Worm (Caenorhabditis elegans) whole organism, late embryonic: ENCODE data around the gene C49F5.7.

Experiments used
- C08G9.2 ChIP-seq: sonication (generic microtip); optimal IDR thresholded peaks from 2 replicates; lab custom pipeline; 2016; ENCODE audit warnings: mild to moderate bottlenecking, missing genetic modification characterization, moderate library complexity, missing compliant biosample characterization
- F13H6.1 ChIP-seq: sonication (generic microtip); optimal IDR thresholded peaks from 2 replicates; lab custom pipeline; 2016; ENCODE audit warnings: missing genetic modification characterization, missing compliant biosample characterization
- T23F11.4 ChIP-seq: fragments of 200-800 bp; sonication (Bioruptor generic); optimal IDR thresholded peaks from 2 replicates; lab custom pipeline; 2018; ENCODE audit warnings: mild to moderate bottlenecking, missing genetic modification characterization, missing compliant biosample characterization
- ahr-1 ChIP-seq: sonication (generic microtip); optimal IDR thresholded peaks from 2 replicates; lab custom pipeline; 2016; ENCODE audit warnings: missing genetic modification characterization, missing compliant biosample characterization
- ama-1 ChIP-seq: fragments of 150-350 bp; optimal IDR thresholded peaks from 2 replicates; lab custom pipeline; 2014
- ceh-14 ChIP-seq: sonication (generic microtip); optimal IDR thresholded peaks from 2 replicates; lab custom pipeline; 2016; ENCODE audit warnings: missing genotype, missing genetic modification characterization, missing compliant biosample characterization
- ceh-2 ChIP-seq: sonication (generic microtip); optimal IDR thresholded peaks from 2 replicates; lab custom pipeline; 2016; ENCODE audit warnings: missing genotype, missing genetic modification characterization, missing compliant biosample characterization
- ceh-24 ChIP-seq: sonication (generic microtip); optimal IDR thresholded peaks from 2 replicates; lab custom pipeline; 2016; ENCODE audit warnings: mild to moderate bottlenecking, missing genetic modification characterization, missing compliant biosample characterization
- ceh-30 ChIP-seq: fragments of 150-350 bp; optimal IDR thresholded peaks from 2 replicates; lab custom pipeline; 2014; ENCODE audit warnings: missing biosample characterization, missing genetic modification characterization
- ceh-31 ChIP-seq: sonication (generic microtip); optimal IDR thresholded peaks from 2 replicates; lab custom pipeline; 2016; ENCODE audit warnings: missing genetic modification characterization, missing compliant biosample characterization
- ceh-34 ChIP-seq: sonication (generic microtip); optimal IDR thresholded peaks from 2 replicates; lab custom pipeline; 2016; ENCODE audit warnings: mild to moderate bottlenecking, missing genetic modification characterization, missing compliant biosample characterization
- ceh-45 ChIP-seq: fragments of 200-800 bp; sonication (Bioruptor generic); IDR thresholded peaks from 2 replicates; pipeline ENCODE4 v1.3.6; 2022; ENCODE audit warnings: missing genetic modification reagents, missing genetic modification characterization, missing compliant biosample characterization
- ceh-6 ChIP-seq: fragments of 200-800 bp; sonication (Bioruptor generic); optimal IDR thresholded peaks from 2 replicates; lab custom pipeline; 2018; ENCODE audit warnings: mild to moderate bottlenecking, missing genetic modification characterization, missing compliant biosample characterization
- ceh-9 ChIP-seq: sonication (generic microtip); optimal IDR thresholded peaks from 2 replicates; lab custom pipeline; 2016; ENCODE audit warnings: mild to moderate bottlenecking, missing genetic modification characterization, inconsistent platforms, missing compliant biosample characterization
- dve-1 ChIP-seq: sonication (generic microtip); optimal IDR thresholded peaks from 2 replicates; lab custom pipeline; 2017; ENCODE audit warnings: antibody characterized with exemption, mild to moderate bottlenecking, missing genetic modification characterization, missing compliant biosample characterization
- elt-2 ChIP-seq: sonication (generic microtip); optimal IDR thresholded peaks from 2 replicates; lab custom pipeline; 2016; ENCODE audit warnings: missing genetic modification reagents, missing genetic modification characterization, missing compliant biosample characterization
- elt-4 ChIP-seq: sonication (generic microtip); optimal IDR thresholded peaks from 2 replicates; lab custom pipeline; 2016; ENCODE audit warnings: missing genetic modification characterization, missing compliant biosample characterization
- eyg-1 ChIP-seq: sonication (generic microtip); optimal IDR thresholded peaks from 2 replicates; lab custom pipeline; 2016; ENCODE audit warnings: missing genotype, missing genetic modification characterization, missing compliant biosample characterization
- fax-1 ChIP-seq: sonication (generic microtip); optimal IDR thresholded peaks from 2 replicates; lab custom pipeline; 2016; ENCODE audit warnings: missing genotype, missing genetic modification characterization, missing compliant biosample characterization
- fkh-6 ChIP-seq: sonication (generic microtip); optimal IDR thresholded peaks from 2 replicates; lab custom pipeline; 2016; ENCODE audit warnings: missing genetic modification characterization, missing compliant biosample characterization
- hlh-13 ChIP-seq: fragments of 200-800 bp; sonication (Bioruptor generic); optimal IDR thresholded peaks from 2 replicates; lab custom pipeline; 2018; ENCODE audit warnings: mild to moderate bottlenecking, missing genetic modification characterization, missing compliant biosample characterization
- hlh-15 ChIP-seq: sonication (generic microtip); optimal IDR thresholded peaks from 2 replicates; lab custom pipeline; 2016; ENCODE audit warnings: missing genetic modification characterization, missing compliant biosample characterization
- hlh-30 ChIP-seq: sonication (generic microtip); optimal IDR thresholded peaks from 2 replicates; lab custom pipeline; 2017; ENCODE audit warnings: antibody characterized with exemption, missing genetic modification characterization, missing compliant biosample characterization; ENCODE audit not compliant: insufficient read depth
- hlh-6 ChIP-seq: sonication (generic microtip); optimal IDR thresholded peaks from 2 replicates; lab custom pipeline; 2016; ENCODE audit warnings: missing genotype, missing genetic modification characterization, missing compliant biosample characterization
- madf-2 ChIP-seq: sonication (generic microtip); optimal IDR thresholded peaks from 2 replicates; lab custom pipeline; 2017; ENCODE audit warnings: missing genetic modification characterization, missing compliant biosample characterization
- nhr-232 ChIP-seq: sonication (generic microtip); optimal IDR thresholded peaks from 2 replicates; lab custom pipeline; 2016; ENCODE audit warnings: missing genetic modification characterization, missing compliant biosample characterization
- odd-2 ChIP-seq: sonication (generic microtip); optimal IDR thresholded peaks from 2 replicates; lab custom pipeline; 2017; ENCODE audit warnings: antibody characterized with exemption, mild to moderate bottlenecking, missing genetic modification characterization, missing compliant biosample characterization
- pat-9 ChIP-seq: fragments of 200-800 bp; sonication (Bioruptor generic); optimal IDR thresholded peaks from 2 replicates; lab custom pipeline; 2018; ENCODE audit warnings: mild to moderate bottlenecking, missing genetic modification characterization, moderate library complexity, missing compliant biosample characterization
- pax-1 ChIP-seq: fragments of 150-350 bp; optimal IDR thresholded peaks from 2 replicates; lab custom pipeline; 2014; ENCODE audit warnings: missing biosample characterization, missing genetic modification characterization
- pha-2 ChIP-seq: sonication (generic microtip); optimal IDR thresholded peaks from 2 replicates; lab custom pipeline; 2017; ENCODE audit warnings: mild to moderate bottlenecking, missing genetic modification characterization, missing compliant biosample characterization
- pha-4 ChIP-seq: fragments of 150-350 bp; optimal IDR thresholded peaks from 2 replicates; lab custom pipeline; 2018; ENCODE audit warnings: missing biosample characterization, missing genetic modification reagents, missing genetic modification characterization
- pqm-1 ChIP-seq: sonication (generic microtip); optimal IDR thresholded peaks from 2 replicates; lab custom pipeline; 2016; ENCODE audit warnings: missing genetic modification characterization, missing compliant biosample characterization
- pros-1 ChIP-seq: fragments of 150-350 bp; optimal IDR thresholded peaks from 2 replicates; lab custom pipeline; 2014; ENCODE audit warnings: missing biosample characterization, missing genetic modification reagents, missing genetic modification characterization
- rnt-1 ChIP-seq: sonication (generic microtip); optimal IDR thresholded peaks from 2 replicates; lab custom pipeline; 2016; ENCODE audit warnings: missing genetic modification characterization, missing compliant biosample characterization
- unc-3 ChIP-seq, 2 experiments: fragments of 200-800 bp in 1 of 2; sonication (Bioruptor generic) in 1 of 2; sonication (generic microtip) in 1 of 2; conservative IDR thresholded peaks in 1 of 2; optimal IDR thresholded peaks in 1 of 2; 2 replicates each; pipeline versions ENCODE4 v1.3.6 to Lab custom; 2016 to 2022; ENCODE audit warnings: missing compliant biosample characterization in 2 of 2, missing genetic modification characterization in 2 of 2, missing genetic modification reagents in 1 of 2
- unc-42 ChIP-seq: sonication (generic microtip); optimal IDR thresholded peaks from 2 replicates; lab custom pipeline; 2016; ENCODE audit warnings: missing genotype, missing genetic modification characterization, missing compliant biosample characterization
- unc-55 ChIP-seq: sonication (generic microtip); optimal IDR thresholded peaks from 2 replicates; lab custom pipeline; 2017; ENCODE audit warnings: missing biosample characterization, missing genetic modification reagents, missing genetic modification characterization

Gene C49F5.7

DNA sequence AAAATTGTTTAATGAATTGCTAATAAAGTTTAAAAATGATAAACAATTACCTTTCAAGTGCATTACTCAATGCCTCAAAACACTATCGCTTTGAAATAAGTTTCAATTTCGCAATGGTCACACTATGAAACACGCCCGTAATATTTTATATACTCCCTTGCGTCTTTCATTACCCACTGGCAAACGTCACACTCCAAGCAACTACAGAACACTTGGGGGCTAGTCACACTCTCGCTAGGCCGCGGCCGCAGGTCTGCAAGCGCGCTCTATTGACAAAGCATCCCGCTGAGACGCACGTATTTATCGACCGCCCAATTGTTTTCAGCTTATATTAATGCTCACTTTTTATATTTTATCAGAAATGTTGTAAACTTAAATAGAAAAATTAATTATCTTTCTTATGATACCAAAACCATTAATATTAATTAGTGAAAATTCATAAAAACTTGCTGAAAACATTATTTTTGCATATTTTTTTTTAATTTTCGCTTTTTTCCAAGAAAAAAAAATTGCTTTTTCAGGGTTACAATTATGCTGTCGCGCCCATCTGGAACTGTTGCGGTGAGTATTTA lies 23.4 kb downstream of the C49F5.7 start, which contains the start of the genes nmat-1 and ucr-2.1 (continued):
- TF ChIP-seq unc-3 (GFP tag; conservative IDR thresholded peaks at IDR 0.05; lab: Robert Waterston, UW) (no peak), unc-3 (tag; optimal IDR thresholded peaks at IDR 0.05; lab: Kevin White, UChicago) (peak; percentile 18), hlh-13 (GFP tag; lab: Kevin White, UChicago) (no peak), unc-55 (GFP tag; lab: Kevin White, UChicago) (peak; percentile 45), fkh-6 (tag; lab: Kevin White, UChicago) (no peak), madf-2 (tag; lab: Kevin White, UChicago) (no peak), C08G9.2 (peak; percentile 64), fax-1 (no peak), pha-2 (tag; lab: Kevin White, UChicago) (peak; percentile 11), unc-42 (tag; lab: Kevin White, UChicago) (peak; percentile 33), ceh-6 (GFP tag; lab: Kevin White, UChicago) (no peak), ceh-14 (tag; lab: Kevin White, UChicago) (peak; percentile 62), hlh-30 (tag; lab: Kevin White, UChicago) (peak; percentile 66), hlh-6 (tag; lab: Kevin White, UChicago) (no peak)

- TF ChIP-seq pha-4 (tag; lab: Kevin White, UChicago) (no peak), ceh-6 (GFP tag; lab: Kevin White, UChicago) (no peak), unc-42 (tag; lab: Kevin White, UChicago) (peak; percentile 57), fax-1 (no peak), ceh-45 (GFP tag; lab: Robert Waterston, UW) (no peak), hlh-15 (tag; lab: Kevin White, UChicago) (no peak), ceh-2 (tag; lab: Kevin White, UChicago) (no peak)
These were observed 26.9 kb downstream of the C49F5.7 start for ce11 chrX:12021446-12021845.

ce11 chrX:12022496-12022895 lies 27.9 kb downstream of the C49F5.7 start:
- TF ChIP-seq rnt-1 (tag; lab: Kevin White, UChicago) (no peak), C08G9.2 (no peak), ahr-1 (tag; lab: Kevin White, UChicago) (no peak), ceh-9 (no peak), ceh-6 (GFP tag; lab: Kevin White, UChicago) (no peak), pat-9 (tag; lab: Kevin White, UChicago) (no peak), fax-1 (no peak), elt-4 (tag; lab: Kevin White, UChicago) (no peak), ceh-24 (tag; lab: Kevin White, UChicago) (no peak), ceh-45 (GFP tag; lab: Robert Waterston, UW) (no peak), ama-1 (lab: Kevin White, UChicago) (no peak), ceh-14 (tag; lab: Kevin White, UChicago) (no peak), T23F11.4 (GFP tag; lab: Kevin White, UChicago) (no peak), pros-1 (no peak), nhr-232 (tag; lab: Kevin White, UChicago) (no peak), eyg-1 (tag; lab: Kevin White, UChicago) (no peak), ceh-30 (no peak), dve-1 (tag; lab: Kevin White, UChicago) (no peak)

DNA sequence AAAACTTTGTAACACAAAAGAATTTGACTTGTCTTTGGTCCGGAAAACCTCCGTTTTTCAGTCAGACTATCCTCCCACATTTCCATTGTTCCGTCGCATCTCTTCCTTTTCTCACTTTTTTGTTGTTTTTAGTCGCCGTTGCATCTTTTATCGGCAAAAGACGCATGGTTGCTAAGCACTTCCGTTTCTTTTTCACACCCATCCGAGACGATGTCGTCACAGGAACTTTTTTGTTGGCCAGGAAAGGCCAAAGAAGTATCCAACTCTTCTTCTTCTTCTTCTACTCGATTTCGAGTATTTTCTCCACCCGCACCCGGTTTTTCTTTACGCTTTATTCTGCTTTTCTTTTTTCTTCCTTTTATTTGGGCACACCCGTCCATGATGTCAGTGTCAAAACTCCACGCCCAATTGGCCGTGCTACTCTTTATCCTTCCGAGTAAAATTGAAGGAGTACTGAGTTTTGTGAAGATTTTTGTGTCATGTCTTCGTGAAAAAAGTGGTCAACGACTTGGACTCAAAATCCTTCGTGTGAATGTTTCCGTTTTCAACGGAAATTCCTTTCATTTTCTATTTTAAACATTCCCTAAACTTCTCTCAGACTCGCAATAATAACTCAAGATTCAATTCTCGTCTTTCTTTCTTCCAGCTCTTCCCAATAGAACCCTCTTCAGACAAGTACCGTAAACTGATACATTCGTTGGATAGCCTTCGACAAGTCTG lies 30.6 kb downstream of the C49F5.7 start, which contains the start of gene B0198.2:
Gene B0198.2, plus strand, starts transcription at position 670 of the 720 bp plus-strand sequence.
- TF ChIP-seq unc-55 (GFP tag; lab: Kevin White, UChicago) (no peak), ceh-34 (tag; lab: Kevin White, UChicago) (no peak), ceh-24 (tag; lab: Kevin White, UChicago) (no peak), pha-4 (tag; lab: Kevin White, UChicago) (no peak), F13H6.1 (no peak), ceh-14 (tag; lab: Kevin White, UChicago) (no peak), elt-2 (no peak), pqm-1 (no peak), odd-2 (tag; lab: Kevin White, UChicago) (no peak), hlh-15 (tag; lab: Kevin White, UChicago) (no peak), pax-1 (tag; lab: Kevin White, UChicago) (no peak), ceh-31 (tag; lab: Kevin White, UChicago) (no peak)
